Fruit fly (Drosophila melanogaster): ENCODE results near the gene Ubqn.

DNA sequence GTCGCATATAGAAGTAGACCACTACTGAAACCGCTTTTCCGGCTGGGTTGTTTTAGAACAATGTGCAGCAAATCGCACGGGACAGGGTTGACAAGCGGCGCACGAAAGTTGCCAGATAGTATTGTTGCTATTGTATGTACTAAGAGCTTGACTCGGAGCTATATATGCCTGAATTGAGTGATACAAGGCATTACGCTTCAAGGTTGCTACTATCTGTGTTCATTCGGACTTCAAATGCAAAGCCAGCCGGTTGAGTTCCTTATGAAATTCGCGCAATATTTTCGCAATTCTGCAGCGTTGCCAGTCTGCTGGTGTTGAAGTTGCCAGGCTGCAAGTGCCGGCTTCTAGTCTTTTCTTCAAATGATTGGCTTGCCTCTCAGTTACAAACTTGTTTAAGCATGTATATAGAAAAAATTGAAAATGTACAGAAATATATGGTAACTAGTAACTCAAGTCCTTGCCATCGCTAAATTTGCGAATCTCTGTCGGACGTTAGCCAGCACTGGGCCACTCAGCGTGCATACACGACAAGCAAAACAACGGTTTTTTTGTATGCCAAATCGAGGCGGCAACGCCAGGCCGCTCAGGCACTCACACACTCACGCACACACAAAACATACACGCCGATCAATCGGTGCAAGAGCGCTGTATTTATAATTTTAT is 31.7 kb upstream of the Ubqn start, which contains the start of the genes Ranbp21 and Elys:
- TF ChIP-seq usp (GFP tag; optimal IDR thresholded peaks at IDR 0.05) (no peak), Mio (GFP tag; optimal IDR thresholded peaks at IDR 0.05) (no peak), fru (GFP tag; optimal IDR thresholded peaks at IDR 0.05) (no peak), OdsH (GFP tag; optimal IDR thresholded peaks at IDR 0.05) (no peak), dmrt93B (GFP tag; optimal IDR thresholded peaks at IDR 0.05) (no peak), Abd-B (GFP tag; optimal IDR thresholded peaks at IDR 0.05) (no peak), Dfd (GFP tag; optimal IDR thresholded peaks at IDR 0.05) (no peak), Vsx2 (GFP tag; optimal IDR thresholded peaks at IDR 0.05; ENCODE audit: partially characterized antibody) (no peak), Hr78 (GFP tag; optimal IDR thresholded peaks at IDR 0.05) (no peak)

All from whole organism, wandering third instar larva.